Fruit fly (Drosophila melanogaster): Measurements from ENCODE around the gene pasi1.

pasi1 gene

DNA sequence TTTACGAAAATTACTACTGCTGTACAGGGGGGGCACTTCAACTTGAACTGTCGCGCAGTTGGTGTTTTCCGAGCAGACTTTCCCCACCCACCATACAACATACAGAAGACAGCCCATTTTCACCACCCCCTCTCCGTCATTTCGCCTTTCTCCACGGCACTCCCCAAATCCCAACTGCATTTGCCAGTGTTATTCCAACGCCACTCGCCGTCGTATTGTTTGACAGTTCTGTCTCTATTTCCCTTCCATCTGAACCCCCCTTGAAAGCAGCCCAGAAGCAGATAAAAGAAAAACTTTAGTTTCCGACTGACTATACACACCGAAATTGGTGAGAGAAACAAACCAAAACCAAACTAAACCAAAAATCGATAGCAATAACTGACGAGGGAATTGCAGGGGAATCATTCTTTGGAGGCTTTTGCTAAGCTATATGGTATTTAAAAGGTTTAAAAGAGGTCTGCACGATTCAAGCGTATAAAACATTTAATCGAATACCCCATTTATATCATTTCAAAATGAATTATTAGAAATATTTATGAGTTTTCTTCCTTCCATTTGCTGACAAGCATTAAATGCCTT, 32.3 kb downstream of the pasi1 start:
- no peak for TF ChIP-seq CG8478 (optimal IDR thresholded peaks at IDR 0.05)
- no peak for TF ChIP-seq CTCF (optimal IDR thresholded peaks at IDR 0.05)

DNA sequence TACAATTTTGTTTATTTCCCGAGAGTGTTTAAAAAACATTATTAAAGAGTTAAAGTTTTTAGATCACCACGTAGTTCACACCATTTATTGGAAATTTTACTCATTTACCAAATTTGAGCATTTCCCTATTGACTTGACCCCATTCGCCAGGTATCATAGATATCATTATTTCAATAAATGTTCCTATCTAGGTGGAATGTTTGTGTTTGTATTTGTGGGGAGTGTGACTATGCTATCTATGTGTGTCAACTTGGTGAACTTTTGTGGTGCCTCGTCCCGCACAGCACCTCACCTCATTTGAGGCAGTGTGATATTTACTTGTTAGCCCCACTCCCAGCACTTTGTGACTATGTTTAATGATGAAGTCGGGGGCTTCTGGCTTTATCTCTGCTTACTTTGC, 33.8 kb downstream of the pasi1 start:
- no peak for TF ChIP-seq CG8478 (optimal IDR thresholded peaks at IDR 0.05)
- TF ChIP-seq CTCF (optimal IDR thresholded peaks at IDR 0.05) = no peak

DNA sequence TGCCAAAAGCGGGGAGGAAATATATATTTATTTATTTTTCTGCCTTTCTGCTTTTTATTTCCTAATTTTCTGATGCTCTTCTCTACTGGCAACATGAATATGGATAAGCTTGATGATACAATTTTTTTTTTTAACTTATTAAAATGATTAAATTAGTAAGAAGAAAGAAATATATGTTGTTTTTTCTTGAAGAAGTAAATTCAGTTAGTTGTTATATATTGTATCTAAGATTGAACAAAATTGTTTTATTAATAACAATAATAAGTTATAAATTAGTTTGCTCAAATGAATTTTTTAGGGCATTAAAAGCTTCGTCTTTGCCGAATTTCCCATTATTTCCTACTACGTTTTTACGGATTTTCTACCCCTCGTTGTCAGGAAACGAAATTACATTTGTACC, 35.7 kb downstream of the pasi1 start:
- no peak for TF ChIP-seq CTCF (optimal IDR thresholded peaks at IDR 0.05)
- no peak for TF ChIP-seq CG8478 (optimal IDR thresholded peaks at IDR 0.05)
